Worm (Caenorhabditis elegans) whole organism, late embryonic: ENCODE results near the gene wrt-6.

Experiments
- ama-1 ChIP-seq: fragments of 150-350 bp; optimal IDR thresholded peaks from 2 replicates; lab custom pipeline; 2014
- elt-4 ChIP-seq: sonication (generic microtip); optimal IDR thresholded peaks from 2 replicates; lab custom pipeline; 2016; ENCODE audit warnings: missing genetic modification characterization, missing compliant biosample characterization
- hlh-30 ChIP-seq: sonication (generic microtip); optimal IDR thresholded peaks from 2 replicates; lab custom pipeline; 2017; ENCODE audit warnings: antibody characterized with exemption, missing genetic modification characterization, missing compliant biosample characterization; ENCODE audit not compliant: insufficient read depth
- lin-11 ChIP-seq: fragments of 200-800 bp; sonication (Bioruptor generic); optimal IDR thresholded peaks from 2 replicates; lab custom pipeline; 2018; ENCODE audit warnings: mild to moderate bottlenecking, missing genetic modification characterization, missing compliant biosample characterization
- nfya-1 ChIP-seq: sonication (generic microtip); optimal IDR thresholded peaks from 2 replicates; lab custom pipeline; 2017; ENCODE audit warnings: missing genetic modification characterization, mild to moderate bottlenecking, missing compliant biosample characterization, antibody characterized with exemption, moderate library complexity
- pax-1 ChIP-seq: fragments of 150-350 bp; optimal IDR thresholded peaks from 2 replicates; lab custom pipeline; 2014; ENCODE audit warnings: missing biosample characterization, missing genetic modification characterization
- sox-4 ChIP-seq: sonication (generic microtip); optimal IDR thresholded peaks from 2 replicates; lab custom pipeline; 2017; ENCODE audit warnings: mild to moderate bottlenecking, missing genetic modification characterization, inconsistent platforms, missing compliant biosample characterization
- tbx-7 ChIP-seq: sonication (generic microtip); optimal IDR thresholded peaks from 2 replicates; lab custom pipeline; 2016; ENCODE audit warnings: missing genotype, missing genetic modification characterization, missing compliant biosample characterization

- TF ChIP-seq lin-11 (tag; lab: Kevin White, UChicago) (no peak), tbx-7 (tag; lab: Kevin White, UChicago) (no peak), ama-1 (lab: Kevin White, UChicago) (no peak), elt-4 (tag; lab: Kevin White, UChicago) (no peak), sox-4 (tag; lab: Kevin White, UChicago) (no peak), nfya-1 (tag; lab: Kevin White, UChicago) (no peak), hlh-30 (tag; lab: Kevin White, UChicago) (no peak), pax-1 (no peak)
Observed at ce11 chrX:3488074-3488688, 8.1 kb downstream of the wrt-6 start.
